Worm (Caenorhabditis elegans) whole organism, L4 larva: Measurements from ENCODE around the gene gpcp-2.

Source experiments
- F10B5.3 ChIP-seq: sonication (generic microtip); optimal IDR thresholded peaks from 2 replicates; lab custom pipeline; 2016; ENCODE audit warnings: mild to moderate bottlenecking, missing genetic modification characterization, missing compliant biosample characterization
- F37D6.2 ChIP-seq: sonication (generic microtip); optimal IDR thresholded peaks from 2 replicates; lab custom pipeline; 2016; ENCODE audit warnings: mild to moderate bottlenecking, missing genetic modification characterization, missing compliant biosample characterization
- F44E2.7 ChIP-seq: fragments of 200-800 bp; sonication (Bioruptor generic); IDR thresholded peaks from 2 replicates; pipeline ENCODE4 v2.1.2; 2022; ENCODE audit warnings: missing genetic modification characterization, missing compliant biosample characterization
- F49E8.2 ChIP-seq: sonication (generic microtip); optimal IDR thresholded peaks from 2 replicates; lab custom pipeline; 2016; ENCODE audit warnings: missing compliant biosample characterization, mild to moderate bottlenecking, missing genetic modification characterization, borderline replicate concordance
- R02D3.7 ChIP-seq: fragments of 150-350 bp; sonication (generic microtip); optimal IDR thresholded peaks from 3 replicates; lab custom pipeline; 2014; ENCODE audit warnings: missing biosample characterization, missing genetic modification characterization
- T20F7.1 ChIP-seq: fragments of 200-800 bp; sonication (Bioruptor generic); optimal IDR thresholded peaks from 2 replicates; lab custom pipeline; 2018; ENCODE audit warnings: mild to moderate bottlenecking, missing genetic modification characterization, missing compliant biosample characterization
- Y105C5A.15 ChIP-seq: fragments of 200-800 bp; sonication (Bioruptor generic); IDR thresholded peaks from 2 replicates; pipeline ENCODE4 v1.3.6; 2022; ENCODE audit warnings: missing genetic modification characterization, missing compliant biosample characterization
- Y75B8A.6 ChIP-seq: fragments of 200-800 bp; sonication (Bioruptor generic); IDR thresholded peaks from 2 replicates; pipeline ENCODE4 v1.3.6; 2022; ENCODE audit warnings: missing genetic modification reagents, missing genetic modification characterization, missing compliant biosample characterization
- aha-1 ChIP-seq: fragments of 150-350 bp; peaks from one replicate; lab custom pipeline; 2014; ENCODE audit warnings: missing biosample characterization, missing genetic modification characterization
- ceh-20 ChIP-seq: fragments of 200-800 bp; sonication (Bioruptor generic); IDR thresholded peaks from 2 replicates; pipeline ENCODE4 v1.3.6; 2022; ENCODE audit warnings: missing genetic modification reagents, missing genetic modification characterization, missing compliant biosample characterization
- ceh-44 ChIP-seq: fragments of 200-800 bp; sonication (Bioruptor generic); IDR thresholded peaks from 2 replicates; pipeline ENCODE4 v1.3.6; 2022; ENCODE audit warnings: missing genetic modification reagents, missing genetic modification characterization, missing compliant biosample characterization
- ceh-62 ChIP-seq: sonication (generic microtip); optimal IDR thresholded peaks from 2 replicates; lab custom pipeline; 2017; ENCODE audit warnings: missing biosample characterization, missing genetic modification characterization
- ces-1 ChIP-seq: fragments of 150-350 bp; sonication (generic microtip); optimal IDR thresholded peaks from 4 replicates; lab custom pipeline; 2014; ENCODE audit warnings: missing biosample characterization, missing genetic modification reagents, missing genetic modification characterization
- ctbp-1 ChIP-seq: fragments of 200-800 bp; sonication (Bioruptor generic); IDR thresholded peaks from 2 replicates; pipeline ENCODE4 v1.3.6; 2022; ENCODE audit warnings: missing genetic modification reagents, missing genetic modification characterization, missing compliant biosample characterization
- daf-12 ChIP-seq: fragments of 150-350 bp; optimal IDR thresholded peaks from 2 replicates; lab custom pipeline; 2014; ENCODE audit warnings: missing biosample characterization, missing genetic modification reagents, missing genetic modification characterization
- daf-16 ChIP-seq, 3 experiments: sonication (generic microtip); optimal IDR thresholded peaks; 2 replicates each; lab custom pipeline; 2016 to 2017; ENCODE audit warnings: missing genetic modification characterization in 3 of 3, missing genetic modification reagents in 3 of 3, mild to moderate bottlenecking in 2 of 3, missing compliant biosample characterization in 2 of 3, missing biosample characterization in 1 of 3, moderate library complexity in 1 of 3
- daf-19 ChIP-seq: fragments of 200-800 bp; sonication (Bioruptor generic); conservative IDR thresholded peaks from 2 replicates; pipeline ENCODE4 v1.3.6; 2022; ENCODE audit warnings: missing genetic modification characterization, missing compliant biosample characterization
- fkh-10 ChIP-seq: fragments of 150-350 bp; optimal IDR thresholded peaks from 2 replicates; lab custom pipeline; 2014; ENCODE audit warnings: missing biosample characterization, missing genetic modification reagents, missing genetic modification characterization
- hlh-11 ChIP-seq: fragments of 200-800 bp; sonication (Bioruptor generic); optimal IDR thresholded peaks from 2 replicates; lab custom pipeline; 2018; ENCODE audit warnings: mild to moderate bottlenecking, missing genetic modification characterization, missing compliant biosample characterization
- hlh-30 ChIP-seq: sonication (generic microtip); optimal IDR thresholded peaks from 2 replicates; lab custom pipeline; 2017; ENCODE audit warnings: antibody characterized with exemption, mild to moderate bottlenecking, missing genetic modification characterization, missing compliant biosample characterization; ENCODE audit not compliant: insufficient read depth
- hmg-1.1 ChIP-seq: fragments of 200-800 bp; sonication (Bioruptor generic); IDR thresholded peaks from 2 replicates; pipeline ENCODE4 v1.3.6; 2022; ENCODE audit warnings: missing genetic modification reagents, missing genetic modification characterization, missing compliant biosample characterization
- jun-1 ChIP-seq: fragments of 150-350 bp; optimal IDR thresholded peaks from 2 replicates; lab custom pipeline; 2014; ENCODE audit warnings: missing biosample characterization, missing genetic modification reagents, missing genetic modification characterization
- lin-1 ChIP-seq: fragments of 200-800 bp; sonication (Bioruptor generic); IDR thresholded peaks from 2 replicates; pipeline ENCODE4 v1.3.6; 2022; ENCODE audit warnings: missing genetic modification reagents, missing genetic modification characterization, missing compliant biosample characterization
- lin-38 ChIP-seq: fragments of 200-800 bp; sonication (Bioruptor generic); IDR thresholded peaks from 2 replicates; pipeline ENCODE4 v1.3.6; 2022; ENCODE audit warnings: missing genetic modification reagents, missing genetic modification characterization, missing compliant biosample characterization
- lir-3 ChIP-seq: sonication (generic microtip); optimal IDR thresholded peaks from 2 replicates; lab custom pipeline; 2016; ENCODE audit warnings: mild to moderate bottlenecking, missing genetic modification characterization, missing compliant biosample characterization
- madf-5 ChIP-seq, 2 experiments: fragments of 200-800 bp; sonication (Bioruptor generic); IDR thresholded peaks; 2 replicates each; pipeline ENCODE4 v1.3.6; 2022; ENCODE audit warnings: missing compliant biosample characterization in 2 of 2, missing genetic modification characterization in 2 of 2
- mdl-1 ChIP-seq, 2 experiments: fragments of 150-350 bp in 1 of 2; sonication (generic microtip) in 1 of 2; optimal IDR thresholded peaks; 2 replicates each; lab custom pipeline; 2014 to 2017; ENCODE audit warnings: missing biosample characterization in 2 of 2, missing genetic modification characterization in 2 of 2
- mxl-2 ChIP-seq: fragments of 200-800 bp; sonication (Bioruptor generic); conservative IDR thresholded peaks from 2 replicates; pipeline ENCODE4 v1.3.6; 2022; ENCODE audit warnings: missing genetic modification reagents, missing genetic modification characterization, missing compliant biosample characterization
- nhr-10 ChIP-seq: fragments of 150-350 bp; optimal IDR thresholded peaks from 2 replicates; lab custom pipeline; 2014; ENCODE audit warnings: missing biosample characterization, missing genetic modification characterization
- nhr-102 ChIP-seq: sonication (generic microtip); optimal IDR thresholded peaks from 2 replicates; lab custom pipeline; 2016; ENCODE audit warnings: mild to moderate bottlenecking, missing genetic modification characterization, moderate library complexity, missing compliant biosample characterization
- nhr-28 ChIP-seq: fragments of 150-350 bp; optimal IDR thresholded peaks from 2 replicates; lab custom pipeline; 2014; ENCODE audit warnings: missing biosample characterization, missing genetic modification characterization
- nhr-48 ChIP-seq: sonication (generic microtip); optimal IDR thresholded peaks from 2 replicates; lab custom pipeline; 2016; ENCODE audit warnings: mild to moderate bottlenecking, missing genetic modification characterization, missing compliant biosample characterization
- nhr-6 ChIP-seq: fragments of 150-350 bp; optimal IDR thresholded peaks from 2 replicates; lab custom pipeline; 2014; ENCODE audit warnings: missing biosample characterization, missing genetic modification characterization
- nhr-77 ChIP-seq: fragments of 150-350 bp; optimal IDR thresholded peaks from 2 replicates; lab custom pipeline; 2014; ENCODE audit warnings: missing biosample characterization, missing genetic modification characterization
- pha-4 ChIP-seq, 2 experiments: fragments of 150-350 bp in 1 of 2; fragments of 200-800 bp in 1 of 2; sonication (Bioruptor generic) in 1 of 2; IDR thresholded peaks in 1 of 2; optimal IDR thresholded peaks in 1 of 2; 2 replicates each; pipeline versions ENCODE4 v1.3.6 to Lab custom; 2014 to 2022; ENCODE audit warnings: missing genetic modification characterization in 2 of 2, missing genetic modification reagents in 2 of 2, missing biosample characterization in 1 of 2, missing compliant biosample characterization in 1 of 2
- php-3 ChIP-seq: fragments of 200-800 bp; sonication (Bioruptor generic); IDR thresholded peaks from 2 replicates; pipeline ENCODE4 v1.3.6; 2022; ENCODE audit warnings: missing genetic modification reagents, missing genetic modification characterization, missing compliant biosample characterization
- rbr-2 ChIP-seq: sonication (generic microtip); optimal IDR thresholded peaks from 2 replicates; lab custom pipeline; 2016; ENCODE audit warnings: missing genotype, missing genetic modification characterization, missing compliant biosample characterization
- set-16 ChIP-seq: fragments of 200-800 bp; sonication (Bioruptor generic); IDR thresholded peaks from 2 replicates; pipeline ENCODE4 v1.3.6; 2022; ENCODE audit warnings: missing genetic modification reagents, missing genetic modification characterization, missing compliant biosample characterization
- skn-1 ChIP-seq: fragments of 150-350 bp; optimal IDR thresholded peaks from 2 replicates; lab custom pipeline; 2014; ENCODE audit warnings: missing biosample characterization, missing genetic modification characterization
- spr-1 ChIP-seq: sonication (generic microtip); optimal IDR thresholded peaks from 2 replicates; lab custom pipeline; 2016; ENCODE audit warnings: mild to moderate bottlenecking, missing genetic modification characterization, missing compliant biosample characterization
- spr-3 ChIP-seq: fragments of 200-800 bp; sonication (Bioruptor generic); optimal IDR thresholded peaks from 2 replicates; lab custom pipeline; 2018; ENCODE audit warnings: mild to moderate bottlenecking, missing genetic modification characterization, missing compliant biosample characterization
- tra-1 ChIP-seq: fragments of 200-800 bp; sonication (Bioruptor generic); IDR thresholded peaks from 2 replicates; pipeline ENCODE4 v1.3.6; 2022; ENCODE audit warnings: missing genetic modification reagents, missing genetic modification characterization, missing compliant biosample characterization
- unc-130 ChIP-seq: sonication (generic microtip); optimal IDR thresholded peaks from 2 replicates; lab custom pipeline; 2016; ENCODE audit warnings: missing genetic modification reagents, missing genetic modification characterization, missing compliant biosample characterization
- unc-39 ChIP-seq: sonication (generic microtip); optimal IDR thresholded peaks from 2 replicates; lab custom pipeline; 2017; ENCODE audit warnings: missing biosample characterization, missing genetic modification characterization
- vab-7 ChIP-seq: fragments of 200-800 bp; sonication (Bioruptor generic); IDR thresholded peaks from 2 replicates; pipeline ENCODE4 v1.3.6; 2022; ENCODE audit warnings: missing genetic modification reagents, missing genetic modification characterization, missing compliant biosample characterization
- zfp-3 ChIP-seq: fragments of 200-800 bp; sonication (Bioruptor generic); conservative IDR thresholded peaks from 2 replicates; pipeline ENCODE4 v1.3.6; 2022; ENCODE audit warnings: missing genetic modification reagents, missing genetic modification characterization, missing compliant biosample characterization
- zip-11 ChIP-seq: fragments of 200-800 bp; sonication (Bioruptor generic); IDR thresholded peaks from 2 replicates; pipeline ENCODE4 v1.3.6; 2022; ENCODE audit warnings: missing genetic modification characterization, missing compliant biosample characterization
- zip-2 ChIP-seq: fragments of 150-350 bp; optimal IDR thresholded peaks from 2 replicates; lab custom pipeline; 2014; ENCODE audit warnings: missing biosample characterization, missing genetic modification characterization
- ztf-11 ChIP-seq: fragments of 150-350 bp; optimal IDR thresholded peaks from 2 replicates; lab custom pipeline; 2014; ENCODE audit warnings: missing biosample characterization, missing genetic modification characterization

Gene gpcp-2

DNA sequence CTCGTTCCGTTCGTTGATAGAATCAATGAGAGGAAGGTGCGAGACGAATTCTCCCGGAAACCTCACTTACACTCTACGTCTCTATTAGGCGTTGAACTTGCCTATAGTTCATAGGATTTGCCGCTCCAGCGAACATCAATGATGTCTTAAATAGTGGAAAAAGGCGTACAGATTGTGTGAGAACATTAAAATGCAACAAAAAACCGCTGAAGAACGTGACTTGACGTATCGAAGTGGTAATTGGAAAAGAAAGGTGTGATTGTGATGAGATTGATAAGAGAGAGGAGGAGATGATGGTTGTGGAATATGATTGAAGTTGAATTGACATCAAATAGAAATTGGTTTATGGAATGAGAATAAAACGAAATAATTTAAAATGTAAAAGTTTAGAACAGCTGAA lies 39.2 kb downstream of the gpcp-2 start (continued):
- TF ChIP-seq aha-1 (tag; lab: Kevin White, UChicago) (peak; percentile 59), nhr-10 (tag; lab: Kevin White, UChicago) (no peak), hlh-30 (tag; lab: Kevin White, UChicago) (peak; percentile 20), R02D3.7 (no peak), daf-16 (GFP tag; optimal IDR thresholded peaks at IDR 0.05; lab: Kevin White, UChicago) (no peak), daf-16 (tag; optimal IDR thresholded peaks at IDR 0.05; lab: Kevin White, UChicago) (peak; percentile 13), ceh-62 (tag; lab: Kevin White, UChicago) (no peak), fkh-10 (GFP tag; lab: Kevin White, UChicago) (no peak), zip-11 (GFP tag; lab: Robert Waterston, UW) (no peak), lin-1 (GFP tag; lab: Robert Waterston, UW) (0 out of 2 replicates have a peak, but pooled peaks have one; percentile 26), skn-1 (no peak), tra-1 (GFP tag; lab: Robert Waterston, UW) (peak; percentile 66; the same call in 1 of the 2 replicates), nhr-102 (no peak), php-3 (GFP tag; lab: Robert Waterston, UW) (peak; percentile 55), nhr-6 (tag; lab: Kevin White, UChicago) (no peak), nhr-48 (tag; lab: Kevin White, UChicago) (peak; percentile 19)

DNA sequence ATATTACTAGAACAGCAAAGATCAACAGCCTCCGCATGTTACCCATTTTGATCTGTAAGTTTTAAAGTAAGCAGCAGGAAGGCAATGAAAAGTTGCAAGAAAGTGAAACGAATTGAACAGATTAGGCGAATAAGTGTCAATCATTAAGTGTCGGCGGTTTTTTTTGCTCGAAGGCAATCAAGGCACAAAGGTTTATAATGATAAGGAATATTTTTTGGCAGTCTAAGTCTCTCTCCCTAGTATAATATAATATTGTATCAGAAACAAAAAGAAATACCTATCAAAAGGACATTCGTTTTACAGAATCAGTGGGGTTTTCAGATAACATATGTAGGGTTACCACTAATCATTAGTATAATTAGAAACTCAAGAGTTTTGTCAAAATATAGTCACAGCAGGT lies 40.5 kb downstream of the gpcp-2 start, which contains the start of gene nrf-6:
TSS of gene nrf-6 (minus strand) at position 52 of the 400 bp plus-strand sequence.
- TF ChIP-seq hlh-11 (tag; lab: Kevin White, UChicago) (peak; percentile 61), lin-1 (GFP tag; lab: Robert Waterston, UW) (0 out of 2 replicates have a peak, but pooled peaks have one; percentile 10), madf-5 (GFP tag; IDR thresholded peaks at IDR 0.05; lab: Robert Waterston, UW) (no peak), nhr-48 (tag; lab: Kevin White, UChicago) (peak; percentile 41), set-16 (GFP tag; lab: Robert Waterston, UW) (no peak), mxl-2 (GFP tag; lab: Robert Waterston, UW) (no peak), ctbp-1 (GFP tag; lab: Robert Waterston, UW) (no peak), ces-1 (GFP tag; lab: Kevin White, UChicago) (no peak), F37D6.2 (tag; lab: Kevin White, UChicago) (no peak), Y75B8A.6 (no peak), unc-39 (tag; lab: Kevin White, UChicago) (no peak), ceh-44 (GFP tag; lab: Robert Waterston, UW) (no peak), lir-3 (no peak), zfp-3 (GFP tag; lab: Robert Waterston, UW) (no peak), F10B5.3 (tag; lab: Kevin White, UChicago) (no peak), nhr-28 (tag; lab: Kevin White, UChicago) (peak; percentile 66), pha-4 (GFP tag; IDR thresholded peaks at IDR 0.05; lab: Robert Waterston, UW) (no peak), pha-4 (tag; optimal IDR thresholded peaks at IDR 0.05; lab: Kevin White, UChicago) (no peak), daf-12 (tag; lab: Kevin White, UChicago) (no peak), unc-130 (GFP tag; lab: Kevin White, UChicago) (no peak), spr-1 (tag; lab: Kevin White, UChicago) (no peak), jun-1 (tag; lab: Kevin White, UChicago) (no peak), ztf-11 (tag; lab: Kevin White, UChicago) (no peak), daf-16 (GFP tag; optimal IDR thresholded peaks at IDR 0.05; lab: Kevin White, UChicago) (peak in 1 of 2 experiments; percentile 11), daf-16 (tag; optimal IDR thresholded peaks at IDR 0.05; lab: Kevin White, UChicago) (peak; percentile 49), mdl-1 (tag; optimal IDR thresholded peaks at IDR 0.05; lab: Kevin White, UChicago) (no peak), ceh-20 (no peak), rbr-2 (tag; lab: Kevin White, UChicago) (no peak), hmg-1.1 (GFP tag; lab: Robert Waterston, UW) (no peak), F44E2.7 (GFP tag; lab: Robert Waterston, UW) (no peak), lin-38 (GFP tag; lab: Robert Waterston, UW) (no peak), zip-2 (tag; lab: Kevin White, UChicago) (no peak), skn-1 (no peak), fkh-10 (GFP tag; lab: Kevin White, UChicago) (no peak), daf-19 (GFP tag; lab: Robert Waterston, UW) (no peak), Y105C5A.15 (GFP tag; lab: Robert Waterston, UW) (no peak), spr-3 (GFP tag; lab: Kevin White, UChicago) (no peak), F49E8.2 (tag; lab: Kevin White, UChicago) (no peak), vab-7 (GFP tag; lab: Robert Waterston, UW) (no peak), T20F7.1 (GFP tag; lab: Kevin White, UChicago) (peak; percentile 10), nhr-77 (tag; lab: Kevin White, UChicago) (no peak)
